Fruit fly (Drosophila melanogaster): ENCODE results near the gene CG5565.

The CG5565 gene

dm6 chr2L:1355824-1356223 lies at the start of gene CG5565:
CG5565 (minus strand) TSS chr2L:1355924.
- TF ChIP-seq Ets96B (tag; optimal IDR thresholded peaks at IDR 0.05) (no peak), CG11762 (GFP tag; optimal IDR thresholded peaks at IDR 0.05; ENCODE audit: insufficient read depth) (no peak), Eip75B (GFP tag; optimal IDR thresholded peaks at IDR 0.05) (no peak), Blimp-1 (GFP tag; optimal IDR thresholded peaks at IDR 0.05) (no peak), Met (GFP tag; optimal IDR thresholded peaks at IDR 0.05) (no peak), svp (GFP tag) (no peak)

dm6 chr2L:1404896-1405453 lies 49.3 kb upstream of the CG5565 start:
- TF ChIP-seq Hr39 (GFP tag; optimal IDR thresholded peaks at IDR 0.05) = no peak
- no peak for TF ChIP-seq Eip75B (GFP tag; optimal IDR thresholded peaks at IDR 0.05)
- no peak for TF ChIP-seq Eip93F (GFP tag; optimal IDR thresholded peaks at IDR 0.05)
- no peak for TF ChIP-seq Sox15 (GFP tag; optimal IDR thresholded peaks at IDR 0.05)
- no peak for TF ChIP-seq CG7368 (GFP tag; optimal IDR thresholded peaks at IDR 0.05)
- no peak for TF ChIP-seq ss (GFP tag; optimal IDR thresholded peaks at IDR 0.05)
- no peak for TF ChIP-seq Lpt (GFP tag; optimal IDR thresholded peaks at IDR 0.05)
- no peak for TF ChIP-seq CG11294 (GFP tag; IDR thresholded peaks at IDR 0.05)
- TF ChIP-seq Gug (GFP tag; IDR thresholded peaks at IDR 0.05) = no peak
- TF ChIP-seq CG15336 (GFP tag; IDR thresholded peaks at IDR 0.05) = no peak
- TF ChIP-seq CG6163 (GFP tag; IDR thresholded peaks at IDR 0.05) = no peak
- TF ChIP-seq CG6276 (GFP tag; optimal IDR thresholded peaks at IDR 0.05) = no peak

dm6 chr2L:1402728-1403127 lies 47.0 kb upstream of the CG5565 start:
- TF ChIP-seq Sox14 (GFP tag; optimal IDR thresholded peaks at IDR 0.05) (no peak), dac (GFP tag; optimal IDR thresholded peaks at IDR 0.05) (no peak), CG7368 (GFP tag; optimal IDR thresholded peaks at IDR 0.05) (no peak), Hr38 (GFP tag; optimal IDR thresholded peaks at IDR 0.05) (no peak), CG3032 (tag; optimal IDR thresholded peaks at IDR 0.05) (no peak), cyc (GFP tag; optimal IDR thresholded peaks at IDR 0.05) (no peak), CG8119 (GFP tag; IDR thresholded peaks at IDR 0.05) (no peak; the same call in 2 of the 3 replicates), Hr39 (GFP tag; optimal IDR thresholded peaks at IDR 0.05) (no peak), CG11902 (GFP tag; optimal IDR thresholded peaks at IDR 0.05) (no peak), CG6276 (GFP tag; optimal IDR thresholded peaks at IDR 0.05) (no peak), Smox (GFP tag; optimal IDR thresholded peaks at IDR 0.05) (no peak), topi (GFP tag; optimal IDR thresholded peaks at IDR 0.05) (no peak), OdsH (GFP tag; optimal IDR thresholded peaks at IDR 0.05) (no peak), CG32006 (GFP tag; optimal IDR thresholded peaks at IDR 0.05) (peak; percentile 6), CG4318 (GFP tag; optimal IDR thresholded peaks at IDR 0.05) (no peak), CG10669 (GFP tag; optimal IDR thresholded peaks at IDR 0.05) (no peak), Sox15 (GFP tag; optimal IDR thresholded peaks at IDR 0.05) (no peak), Blimp-1 (GFP tag; optimal IDR thresholded peaks at IDR 0.05) (no peak), CG10631 (GFP tag; optimal IDR thresholded peaks at IDR 0.05) (peak; percentile 28), CG16779 (tag; optimal IDR thresholded peaks at IDR 0.05) (no peak), CG6854 (GFP tag; optimal IDR thresholded peaks at IDR 0.05) (no peak), dsx (GFP tag; optimal IDR thresholded peaks at IDR 0.05; ENCODE audit: poor library complexity, severe bottlenecking) (no peak), Met (GFP tag; optimal IDR thresholded peaks at IDR 0.05) (no peak), lz (GFP tag; optimal IDR thresholded peaks at IDR 0.05) (no peak), CG15336 (GFP tag; IDR thresholded peaks at IDR 0.05) (peak; percentile 36; the same call in 1 of the 2 replicates), CG11762 (GFP tag; optimal IDR thresholded peaks at IDR 0.05; ENCODE audit: insufficient read depth) (no peak), CG6163 (GFP tag; IDR thresholded peaks at IDR 0.05) (peak; percentile 41; the same call in 1 of the 3 replicates), CG9139 (GFP tag; optimal IDR thresholded peaks at IDR 0.05) (no peak), Hr4 (GFP tag; optimal IDR thresholded peaks at IDR 0.05) (no peak), Eip78C (GFP tag) (peak; percentile 63), pdm3 (GFP tag; optimal IDR thresholded peaks at IDR 0.05) (no peak), fd59A (GFP tag; optimal IDR thresholded peaks at IDR 0.05) (no peak), spab (GFP tag; optimal IDR thresholded peaks at IDR 0.05) (no peak), Ets96B (tag; optimal IDR thresholded peaks at IDR 0.05) (no peak), esn (GFP tag; optimal IDR thresholded peaks at IDR 0.05) (no peak), Eip93F (GFP tag; optimal IDR thresholded peaks at IDR 0.05) (no peak), Ets21C (GFP tag; optimal IDR thresholded peaks at IDR 0.05) (no peak), CG31627 (GFP tag; optimal IDR thresholded peaks at IDR 0.05) (no peak), Lpt (GFP tag; optimal IDR thresholded peaks at IDR 0.05) (no peak), acj6 (GFP tag; optimal IDR thresholded peaks at IDR 0.05) (no peak)

Measured in whole organism, prepupa.